Worm (Caenorhabditis elegans): ENCODE measurements around the gene golg-2.

Gene golg-2

ce11 chrII:5020513-5021081, 19.3 kb downstream of the golg-2 start:
- TF ChIP-seq nhr-102 (tag; optimal IDR thresholded peaks at IDR 0.05) = no peak
- no peak for TF ChIP-seq pqm-1 (tag; optimal IDR thresholded peaks at IDR 0.05)
- peak in 1 of 2 experiments; percentile 49 for TF ChIP-seq mdl-1 (tag; optimal IDR thresholded peaks at IDR 0.05)
- TF ChIP-seq nhr-42 (GFP tag; IDR thresholded peaks at IDR 0.05) = no peak
- TF ChIP-seq ceh-62 (tag; optimal IDR thresholded peaks at IDR 0.05) = no peak
- peak; percentile 81 for TF ChIP-seq hlh-30 (tag; optimal IDR thresholded peaks at IDR 0.05; ENCODE audit: insufficient read depth)
- 0 out of 2 replicates have a peak, but pooled peaks have one; percentile 8 for TF ChIP-seq hmg-1.1 (GFP tag; IDR thresholded peaks at IDR 0.05)
- no peak for TF ChIP-seq mep-1 (tag; optimal IDR thresholded peaks at IDR 0.05)
- no peak for TF ChIP-seq F26F4.8 (GFP tag; conservative IDR thresholded peaks at IDR 0.05)
- TF ChIP-seq aha-1 (tag) = peak; percentile 14
- no peak for TF ChIP-seq nhr-48 (tag; optimal IDR thresholded peaks at IDR 0.05)
- TF ChIP-seq mdt-29 (GFP tag; IDR thresholded peaks at IDR 0.05) = no peak
- no peak for TF ChIP-seq ceh-20 (GFP tag; IDR thresholded peaks at IDR 0.05)
- TF ChIP-seq unc-39 (tag; optimal IDR thresholded peaks at IDR 0.05) = no peak
- no peak for TF ChIP-seq fos-1 (tag; optimal IDR thresholded peaks at IDR 0.05)
- peak; percentile 8 for TF ChIP-seq dve-1 (tag; optimal IDR thresholded peaks at IDR 0.05; ENCODE audit: insufficient read depth)
- TF ChIP-seq hlh-11 (tag; optimal IDR thresholded peaks at IDR 0.05) = peak; percentile 36
- no peak for TF ChIP-seq daf-12 (tag; optimal IDR thresholded peaks at IDR 0.05)
- TF ChIP-seq madf-5 (GFP tag; IDR thresholded peaks at IDR 0.05) = no peak
- TF ChIP-seq D1046.2 (GFP tag; IDR thresholded peaks at IDR 0.05) = no peak
- TF ChIP-seq vab-7 (GFP tag; IDR thresholded peaks at IDR 0.05) = no peak
- no peak for TF ChIP-seq tag-97 (GFP tag; IDR thresholded peaks at IDR 0.05)
- no peak for TF ChIP-seq ceh-28 (tag; optimal IDR thresholded peaks at IDR 0.05)
- TF ChIP-seq ama-1 (optimal IDR thresholded peaks at IDR 0.05) = no peak
- no peak for TF ChIP-seq lin-15B (tag; optimal IDR thresholded peaks at IDR 0.05)
- TF ChIP-seq zip-11 (GFP tag; IDR thresholded peaks at IDR 0.05) = no peak
- TF ChIP-seq daf-16 (GFP tag; optimal IDR thresholded peaks at IDR 0.05) = no peak
- peak; percentile 61 for TF ChIP-seq daf-16 (tag; optimal IDR thresholded peaks at IDR 0.05)
- no peak for TF ChIP-seq set-16 (GFP tag; IDR thresholded peaks at IDR 0.05)
- TF ChIP-seq lin-1 (GFP tag; IDR thresholded peaks at IDR 0.05) = no peak

- TF ChIP-seq ceh-28 (tag; optimal IDR thresholded peaks at IDR 0.05) (no peak), ces-1 (GFP tag; optimal IDR thresholded peaks at IDR 0.05) (no peak), mes-2 (tag; optimal IDR thresholded peaks at IDR 0.05; ENCODE audit: poor library complexity, severe bottlenecking) (no peak), R02D3.7 (tag; optimal IDR thresholded peaks at IDR 0.05) (no peak), unc-130 (GFP tag; optimal IDR thresholded peaks at IDR 0.05) (no peak), dmd-9 (GFP tag; IDR thresholded peaks at IDR 0.05) (no peak), F37D6.2 (tag; optimal IDR thresholded peaks at IDR 0.05) (no peak), ceh-20 (GFP tag; IDR thresholded peaks at IDR 0.05) (no peak), F10B5.3 (tag; optimal IDR thresholded peaks at IDR 0.05) (no peak), php-3 (GFP tag; IDR thresholded peaks at IDR 0.05) (peak; percentile 82), zip-11 (GFP tag; IDR thresholded peaks at IDR 0.05) (no peak), unc-62 (GFP tag; optimal IDR thresholded peaks at IDR 0.05 in 1 of 2) (peak in 1 of 2 experiments; percentile 88), unc-62 (tag; optimal IDR thresholded peaks at IDR 0.05) (no peak), ctbp-1 (GFP tag; IDR thresholded peaks at IDR 0.05) (no peak), mdt-29 (GFP tag; IDR thresholded peaks at IDR 0.05) (no peak), daf-16 (GFP tag; optimal IDR thresholded peaks at IDR 0.05) (no peak), daf-16 (tag; optimal IDR thresholded peaks at IDR 0.05) (peak; percentile 53), pqm-1 (tag; optimal IDR thresholded peaks at IDR 0.05) (peak; percentile 44), fkh-10 (GFP tag; optimal IDR thresholded peaks at IDR 0.05) (no peak), zip-2 (tag; optimal IDR thresholded peaks at IDR 0.05) (no peak), dmd-6 (GFP tag; IDR thresholded peaks at IDR 0.05) (peak; percentile 81), vab-7 (GFP tag; IDR thresholded peaks at IDR 0.05) (no peak), lsy-2 (tag; optimal IDR thresholded peaks at IDR 0.05) (peak in 1 of 2 experiments; percentile 25), aly-2 (tag; optimal IDR thresholded peaks at IDR 0.05) (no peak), nhr-25 (tag; optimal IDR thresholded peaks at IDR 0.05; ENCODE audit: borderline replicate concordance, insufficient read depth) (peak; percentile 17), ama-1 (optimal IDR thresholded peaks at IDR 0.05) (no peak), arid-1 (GFP tag; conservative IDR thresholded peaks at IDR 0.05) (no peak), zfp-2 (tag; optimal IDR thresholded peaks at IDR 0.05) (no peak)
Observed at ce11 chrII:5019389-5020108, 20.3 kb downstream of the golg-2 start.

Data from whole organism, L4 larva.